Fruit fly (Drosophila melanogaster) whole organism, embryonic: ENCODE results near the gene CG13369.

ENCODE experiments used
- Blimp-1 ChIP-seq: fragments of 200-800 bp; sonication (Bioruptor generic); optimal IDR thresholded peaks from 3 replicates; lab custom pipeline; 2018; ENCODE audit warnings: missing biosample characterization, missing genetic modification characterization, mild to moderate bottlenecking, moderate library complexity, missing genetic modification reagents
- CG10267 ChIP-seq: fragments of 200-800 bp; sonication (Bioruptor generic); optimal IDR thresholded peaks from 2 replicates; lab custom pipeline; 2018; ENCODE audit warnings: missing biosample characterization, mild to moderate bottlenecking, missing genetic modification characterization, moderate library complexity
- CG10543 ChIP-seq: fragments of 200-800 bp; sonication (Bioruptor generic); optimal IDR thresholded peaks from 3 replicates; lab custom pipeline; 2017; ENCODE audit warnings: missing biosample characterization, mild to moderate bottlenecking, missing genetic modification characterization, moderate library complexity
- CG1233 ChIP-seq: fragments of 200-800 bp; sonication (Bioruptor generic); optimal IDR thresholded peaks from 4 replicates; lab custom pipeline; 2018; ENCODE audit warnings: missing biosample characterization, mild to moderate bottlenecking, missing genetic modification characterization
- CG13894 ChIP-seq: fragments of 200-800 bp; sonication (Bioruptor generic); optimal IDR thresholded peaks from 3 replicates; lab custom pipeline; 2018; ENCODE audit warnings: missing biosample characterization, mild to moderate bottlenecking, missing genetic modification characterization, moderate library complexity
- CG15514 ChIP-seq: fragments of 200-800 bp; sonication (Bioruptor generic); optimal IDR thresholded peaks from 3 replicates; lab custom pipeline; 2017; ENCODE audit warnings: missing biosample characterization, missing genetic modification characterization, mild to moderate bottlenecking, moderate library complexity, missing genetic modification reagents
- CG1603 ChIP-seq: fragments of 200-800 bp; sonication (Bioruptor generic); optimal IDR thresholded peaks from 2 replicates; lab custom pipeline; 2019; ENCODE audit warnings: missing biosample characterization, mild to moderate bottlenecking, missing genetic modification characterization, moderate library complexity
- CG17802 ChIP-seq: fragments of 200-800 bp; sonication (Bioruptor generic); optimal IDR thresholded peaks from 2 replicates; lab custom pipeline; 2018; ENCODE audit warnings: missing biosample characterization, mild to moderate bottlenecking, missing genetic modification characterization, moderate library complexity
- CG2116 ChIP-seq: fragments of 200-800 bp; sonication (Bioruptor generic); optimal IDR thresholded peaks from 3 replicates; lab custom pipeline; 2018; ENCODE audit warnings: missing biosample characterization, mild to moderate bottlenecking, missing genetic modification characterization
- CG2120 ChIP-seq: fragments of 200-800 bp; sonication (Bioruptor generic); optimal IDR thresholded peaks from 3 replicates; lab custom pipeline; 2016; ENCODE audit warnings: missing biosample characterization, missing genetic modification characterization
- CG2129 ChIP-seq: fragments of 200-800 bp; sonication (Bioruptor generic); IDR thresholded peaks from 2 replicates; pipeline ENCODE4 v1.3.6; 2022; ENCODE audit warnings: missing biosample characterization, missing genetic modification characterization; ENCODE audit not compliant: partially characterized antibody
- CG2199 ChIP-seq: fragments of 200-800 bp; sonication (Bioruptor generic); IDR thresholded peaks from 3 replicates; pipeline ENCODE4 v1.3.6; 2022; ENCODE audit warnings: missing biosample characterization, missing genetic modification characterization
- CG2712 ChIP-seq: fragments of 200-800 bp; optimal IDR thresholded peaks from 3 replicates; lab custom pipeline; 2019; ENCODE audit warnings: missing biosample characterization, mild to moderate bottlenecking, missing genetic modification characterization, moderate library complexity
- CG30020 ChIP-seq: fragments of 200-800 bp; optimal IDR thresholded peaks from 2 replicates; lab custom pipeline; 2019; ENCODE audit warnings: missing biosample characterization, mild to moderate bottlenecking, missing genetic modification characterization, moderate library complexity
- CG3995 ChIP-seq: fragments of 200-800 bp; sonication (Bioruptor generic); optimal IDR thresholded peaks from 3 replicates; lab custom pipeline; 2016; ENCODE audit warnings: missing biosample characterization, missing genetic modification characterization
- CG6175 ChIP-seq: fragments of 200-800 bp; sonication (Bioruptor generic); IDR thresholded peaks from 3 replicates; pipeline ENCODE4 v1.3.6; 2022; ENCODE audit warnings: missing biosample characterization, missing genetic modification characterization
- CG6791 ChIP-seq: fragments of 200-800 bp; sonication (Bioruptor generic); IDR thresholded peaks from 3 replicates; pipeline ENCODE4 v1.3.6; 2022; ENCODE audit warnings: missing biosample characterization, missing genetic modification characterization; ENCODE audit not compliant: partially characterized antibody
- CG8290 ChIP-seq, 3 experiments: fragments of 200-800 bp; sonication (Bioruptor generic); optimal IDR thresholded peaks; 2 replicates each; lab custom pipeline; 2016 to 2019; ENCODE audit warnings: missing biosample characterization in 3 of 3, missing genetic modification characterization in 3 of 3, mild to moderate bottlenecking in 2 of 3, moderate library complexity in 1 of 3
- CG8765 ChIP-seq: fragments of 200-800 bp; sonication (Bioruptor generic); IDR thresholded peaks from 2 replicates; pipeline ENCODE4 v1.3.6; 2022; ENCODE audit warnings: missing biosample characterization, missing genetic modification characterization
- CG9727 ChIP-seq: fragments of 200-800 bp; sonication (Bioruptor generic); optimal IDR thresholded peaks from 3 replicates; lab custom pipeline; 2017; ENCODE audit warnings: missing biosample characterization, mild to moderate bottlenecking, missing genetic modification characterization
- D19B ChIP-seq: fragments of 200-800 bp; sonication (Bioruptor generic); optimal IDR thresholded peaks from 2 replicates; lab custom pipeline; 2017; ENCODE audit warnings: missing biosample characterization, mild to moderate bottlenecking, missing genetic modification characterization
- E2f2 ChIP-seq: fragments of 200-800 bp; sonication (Bioruptor generic); IDR thresholded peaks from 2 replicates; pipeline ENCODE4 v1.3.6; 2022; ENCODE audit warnings: missing biosample characterization, missing genetic modification characterization
- Ets65A ChIP-seq: fragments of 200-800 bp; sonication (Bioruptor generic); peaks from one replicate; lab custom pipeline; 2016; ENCODE audit warnings: missing biosample characterization, missing genetic modification characterization
- Lhr ChIP-seq: fragments of 200-800 bp; sonication (Bioruptor generic); optimal IDR thresholded peaks from 3 replicates; lab custom pipeline; 2017; ENCODE audit warnings: mild to moderate bottlenecking, missing biosample characterization, missing genetic modification reagents, missing genetic modification characterization
- MESR4 ChIP-seq: fragments of 200-800 bp; sonication (Bioruptor generic); optimal IDR thresholded peaks from 2 replicates; lab custom pipeline; 2018; ENCODE audit warnings: missing biosample characterization, mild to moderate bottlenecking, missing genetic modification characterization, moderate library complexity
- Med ChIP-seq: fragments of 200-800 bp; sonication (Bioruptor generic); peaks from one replicate; lab custom pipeline; 2016; ENCODE audit warnings: missing biosample characterization, missing genetic modification characterization, mild to moderate bottlenecking, inconsistent platforms, moderate library complexity
- Oli ChIP-seq: fragments of 200-800 bp; sonication (Bioruptor generic); optimal IDR thresholded peaks from 2 replicates; lab custom pipeline; 2018; ENCODE audit warnings: missing biosample characterization, mild to moderate bottlenecking, missing genetic modification characterization, moderate library complexity
- Sin3A ChIP-seq: fragments of >200 bp; optimal IDR thresholded peaks from 2 replicates; lab custom pipeline; 2018
- bbx ChIP-seq: fragments of 200-800 bp; sonication (Bioruptor generic); IDR thresholded peaks from 2 replicates; pipeline ENCODE4 v1.3.6; 2022; ENCODE audit warnings: missing biosample characterization, missing genetic modification characterization; ENCODE audit not compliant: partially characterized antibody
- chinmo ChIP-seq: fragments of 200-800 bp; sonication (Bioruptor generic); IDR thresholded peaks from 4 replicates; pipeline ENCODE4 v1.3.6; 2022; ENCODE audit warnings: missing biosample characterization, missing genetic modification characterization; ENCODE audit not compliant: partially characterized antibody
- cwo ChIP-seq: fragments of 200-800 bp; sonication (Bioruptor generic); optimal IDR thresholded peaks from 3 replicates; lab custom pipeline; 2017; ENCODE audit warnings: missing biosample characterization, missing genetic modification characterization, mild to moderate bottlenecking, moderate library complexity, missing genetic modification reagents
- dm ChIP-seq: fragments of 200-800 bp; sonication (Bioruptor generic); optimal IDR thresholded peaks from 3 replicates; lab custom pipeline; 2016; ENCODE audit warnings: missing biosample characterization, missing genetic modification characterization
- gfzf ChIP-seq: fragments of 200-800 bp; sonication (Bioruptor generic); optimal IDR thresholded peaks from 2 replicates; lab custom pipeline; 2016; ENCODE audit warnings: missing biosample characterization, mild to moderate bottlenecking, missing genetic modification characterization, moderate library complexity
- grau ChIP-seq: fragments of 200-800 bp; optimal IDR thresholded peaks from 3 replicates; lab custom pipeline; 2019; ENCODE audit warnings: missing biosample characterization, mild to moderate bottlenecking, missing genetic modification characterization, moderate library complexity
- gro ChIP-seq: fragments of 200-800 bp; sonication (Bioruptor generic); optimal IDR thresholded peaks from 2 replicates; lab custom pipeline; 2016; ENCODE audit warnings: missing biosample characterization, missing genetic modification characterization
- ind ChIP-seq: fragments of 200-800 bp; sonication (Bioruptor generic); optimal IDR thresholded peaks from 3 replicates; lab custom pipeline; 2016; ENCODE audit warnings: missing biosample characterization, missing genetic modification characterization
- lab ChIP-seq: fragments of 200-800 bp; sonication (Bioruptor generic); optimal IDR thresholded peaks from 3 replicates; lab custom pipeline; 2017; ENCODE audit warnings: missing biosample characterization, missing genetic modification characterization, mild to moderate bottlenecking, moderate library complexity, missing genetic modification reagents
- phol ChIP-seq: fragments of 200-800 bp; sonication (Bioruptor generic); optimal IDR thresholded peaks from 3 replicates; lab custom pipeline; 2018; ENCODE audit warnings: missing biosample characterization, mild to moderate bottlenecking, missing genetic modification characterization, moderate library complexity
- repo ChIP-seq: fragments of 200-800 bp; sonication (Bioruptor generic); optimal IDR thresholded peaks from 2 replicates; lab custom pipeline; 2016; ENCODE audit warnings: missing biosample characterization, missing genetic modification characterization
- rib ChIP-seq: fragments of 200-800 bp; sonication (Bioruptor generic); IDR thresholded peaks from 2 replicates; pipeline ENCODE4 v1.3.6; 2022; ENCODE audit warnings: missing biosample characterization, missing genetic modification characterization
- sna ChIP-seq: fragments of 200-800 bp; sonication (Bioruptor generic); IDR thresholded peaks from 2 replicates; pipeline ENCODE4 v1.3.6; 2022; ENCODE audit warnings: missing biosample characterization, missing genetic modification characterization; ENCODE audit not compliant: partially characterized antibody
- stwl ChIP-seq: fragments of 200-800 bp; sonication (Bioruptor generic); optimal IDR thresholded peaks from 3 replicates; lab custom pipeline; 2018; ENCODE audit warnings: missing biosample characterization, mild to moderate bottlenecking, missing genetic modification characterization, moderate library complexity
- tna ChIP-seq: fragments of 200-800 bp; sonication (Bioruptor generic); IDR thresholded peaks from 2 replicates; pipeline ENCODE4 v1.3.6; 2022; ENCODE audit warnings: missing biosample characterization, missing genetic modification characterization; ENCODE audit not compliant: partially characterized antibody
- vnd ChIP-seq: fragments of 200-800 bp; sonication (Bioruptor generic); IDR thresholded peaks from 3 replicates; pipeline ENCODE4 v1.3.6; 2022; ENCODE audit warnings: missing biosample characterization, missing genetic modification characterization; ENCODE audit not compliant: partially characterized antibody
- z ChIP-seq: fragments of 200-800 bp; sonication (Bioruptor generic); IDR thresholded peaks from 3 replicates; pipeline ENCODE4 v1.3.6; 2022; ENCODE audit warnings: missing biosample characterization, missing genetic modification characterization

The CG13369 gene

DNA sequence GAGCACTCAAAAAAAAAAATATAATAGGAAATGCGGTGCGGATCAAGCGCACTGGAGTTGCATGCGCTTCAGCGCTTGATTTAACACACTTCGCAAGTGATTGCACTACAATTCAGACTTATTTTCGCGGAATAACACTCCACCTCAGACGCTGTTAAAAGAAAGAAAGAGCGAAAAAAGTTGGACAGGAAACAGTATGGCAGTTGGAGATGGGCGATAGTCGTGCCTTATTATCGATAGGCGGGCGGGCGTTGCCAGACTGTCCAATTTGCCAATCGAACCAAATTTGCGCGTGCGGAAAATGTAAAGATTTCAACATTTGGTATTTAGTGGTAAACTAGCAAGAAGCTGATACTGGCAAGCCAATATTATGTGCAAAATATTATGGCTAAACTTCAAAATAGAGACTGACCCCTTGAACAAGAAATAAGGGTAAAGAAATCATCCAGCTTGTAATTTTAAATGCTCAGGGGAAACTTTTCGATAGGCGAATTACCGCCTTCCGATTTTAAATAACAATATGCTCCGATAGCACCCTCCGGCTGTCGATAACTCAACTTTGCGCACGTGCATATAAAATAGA lies 6.1 kb downstream of the CG13369 start, which contains the start of the genes RpL36 and Mybbp1A (continued):
- TF ChIP-seq Oli (peak; percentile 54), dm (peak; percentile 95), gfzf (peak; percentile 59), z (GFP tag; lab: Robert Waterston, UW) (no peak), repo (GFP tag; lab: Kevin White, UChicago) (peak; percentile 66), Blimp-1 (GFP tag; lab: Kevin White, UChicago) (no peak), CG9727 (GFP tag; lab: Kevin White, UChicago) (peak; percentile 88), ind (peak; percentile 53), cwo (GFP tag; lab: Kevin White, UChicago) (peak; percentile 71)

dm6 chrX:635495-636142 lies 12.4 kb downstream of the CG13369 start, which contains the start of gene Dredd:
TSS of gene Dredd (minus strand) at chrX:635545.
- TF ChIP-seq Ets65A (GFP tag; lab: Kevin White, UChicago): peak; percentile 26
- peak; percentile 91 for TF ChIP-seq sna
- TF ChIP-seq CG2120 (GFP tag; lab: Kevin White, UChicago): peak; percentile 2
- peak; percentile 61 for TF ChIP-seq Med (GFP tag; lab: Kevin White, UChicago)
- peak; percentile 84 for TF ChIP-seq tna (GFP tag; lab: Robert Waterston, UW)
- peak; percentile 36 for TF ChIP-seq phol
- peak; percentile 85; the same call in 1 of the 4 replicates for TF ChIP-seq chinmo (GFP tag; lab: Robert Waterston, UW)
- TF ChIP-seq rib (GFP tag; lab: Robert Waterston, UW): peak; percentile 47; the same call in 1 of the 2 replicates
- peak; percentile 5 for TF ChIP-seq CG2712 (tag; lab: Kevin White, UChicago)
- TF ChIP-seq stwl (tag; lab: Kevin White, UChicago): peak; percentile 43
- peak; percentile 24 for TF ChIP-seq CG1233 (GFP tag; lab: Kevin White, UChicago)
- peak; percentile 40 for TF ChIP-seq CG30020 (tag; lab: Kevin White, UChicago)
- TF ChIP-seq CG2129 (GFP tag; lab: Robert Waterston, UW): peak; percentile 73
- TF ChIP-seq CG10543 (GFP tag; lab: Kevin White, UChicago): peak; percentile 34
- TF ChIP-seq CG1603: peak; percentile 18
- peak; percentile 40; the same call in 1 of the 2 replicates for TF ChIP-seq E2f2 (GFP tag; lab: Robert Waterston, UW)
- peak; percentile 87 for TF ChIP-seq CG2116 (GFP tag; lab: Kevin White, UChicago)
- TF ChIP-seq CG2199 (GFP tag; lab: Robert Waterston, UW): 0 out of 3 replicates have a peak, but pooled peaks have one; percentile 19
- peak; percentile 56 for TF ChIP-seq lab (GFP tag; lab: Kevin White, UChicago)
- peak; percentile 27 for TF ChIP-seq Lhr (GFP tag; lab: Kevin White, UChicago)
- TF ChIP-seq D19B (GFP tag; lab: Kevin White, UChicago): peak; percentile 70
- TF ChIP-seq CG3995 (GFP tag; lab: Kevin White, UChicago): peak; percentile 97
- peak; percentile 100 for TF ChIP-seq vnd
- TF ChIP-seq CG13894: peak; percentile 22
- peak; percentile 84 for TF ChIP-seq bbx
- peak; percentile 50 for TF ChIP-seq CG8290 (GFP tag; optimal IDR thresholded peaks at IDR 0.05; lab: Kevin White, UChicago)
- peak; percentile 35 to 48 for TF ChIP-seq CG8290 (tag; optimal IDR thresholded peaks at IDR 0.05; lab: Kevin White, UChicago)
- TF ChIP-seq grau (tag; lab: Kevin White, UChicago): peak; percentile 20
- TF ChIP-seq CG17802 (tag; lab: Kevin White, UChicago): no peak
- TF ChIP-seq CG6175 (GFP tag; lab: Robert Waterston, UW): no peak
- TF ChIP-seq CG6791 (GFP tag; lab: Robert Waterston, UW): peak; percentile 89; the same call in 1 of the 3 replicates
- TF ChIP-seq cwo (GFP tag; lab: Kevin White, UChicago): peak; percentile 42
- TF ChIP-seq CG10267 (tag; lab: Kevin White, UChicago): peak; percentile 54
- no peak for TF ChIP-seq CG8765 (GFP tag; lab: Robert Waterston, UW)
- TF ChIP-seq gro (GFP tag; lab: Kevin White, UChicago): peak; percentile 20
- TF ChIP-seq Sin3A (lab: Kevin White, UChicago): peak; percentile 56
- peak; percentile 77 for TF ChIP-seq MESR4 (GFP tag; lab: Kevin White, UChicago)
- TF ChIP-seq CG15514 (GFP tag; lab: Kevin White, UChicago): peak; percentile 61
